Fruit fly (Drosophila melanogaster) whole organism, wandering third instar larva: ENCODE results near the gene CG5808.

Source experiments
- GATAd ChIP-seq: sonication (Bioruptor generic); optimal IDR thresholded peaks from 2 replicates; lab custom pipeline; 2016; ENCODE audit warnings: missing biosample characterization, missing genetic modification characterization
- OdsH ChIP-seq: fragments of 200-800 bp; sonication (Bioruptor generic); optimal IDR thresholded peaks from 2 replicates; lab custom pipeline; 2016; ENCODE audit warnings: missing biosample characterization, mild to moderate bottlenecking, missing genetic modification characterization
- br ChIP-seq: fragments of 200-800 bp; sonication (Bioruptor generic); optimal IDR thresholded peaks from 2 replicates; lab custom pipeline; 2016; ENCODE audit warnings: missing biosample characterization, missing genetic modification characterization
- lola ChIP-seq: fragments of >200 bp; optimal IDR thresholded peaks from 2 replicates; lab custom pipeline; 2017; ENCODE audit warnings: missing biosample characterization, missing genetic modification characterization
- pan ChIP-seq: fragments of >200 bp; optimal IDR thresholded peaks from 2 replicates; lab custom pipeline; 2017
- psq ChIP-seq: fragments of 200-800 bp; sonication (Bioruptor generic); optimal IDR thresholded peaks from 3 replicates; lab custom pipeline; 2017; ENCODE audit warnings: missing biosample characterization, mild to moderate bottlenecking, missing genetic modification characterization, moderate library complexity
- rgr ChIP-seq: fragments of 200-800 bp; sonication (Bioruptor generic); optimal IDR thresholded peaks from 3 replicates; lab custom pipeline; 2016; ENCODE audit warnings: missing biosample characterization, mild to moderate bottlenecking, missing genetic modification characterization
- sage ChIP-seq: fragments of 200-800 bp; sonication (Bioruptor generic); optimal IDR thresholded peaks from 2 replicates; lab custom pipeline; 2016; ENCODE audit warnings: missing biosample characterization, mild to moderate bottlenecking, missing genetic modification characterization
- sv ChIP-seq: fragments of 200-800 bp; sonication (Bioruptor generic); optimal IDR thresholded peaks from 3 replicates; lab custom pipeline; 2016; ENCODE audit warnings: missing biosample characterization, missing genetic modification characterization
- usp ChIP-seq: fragments of >200 bp; optimal IDR thresholded peaks from 2 replicates; lab custom pipeline; 2017; ENCODE audit warnings: missing biosample characterization, missing genetic modification characterization

- peak; percentile 78 for TF ChIP-seq GATAd (GFP tag; lab: Kevin White, UChicago)
- TF ChIP-seq pan (lab: Kevin White, UChicago) = no peak
- TF ChIP-seq psq = peak; percentile 85
- TF ChIP-seq OdsH (GFP tag; lab: Kevin White, UChicago) = peak; percentile 94
- TF ChIP-seq sage (GFP tag; lab: Kevin White, UChicago) = peak; percentile 58
- TF ChIP-seq br (GFP tag; lab: Kevin White, UChicago) = peak; percentile 94
- peak; percentile 88 for TF ChIP-seq sv (GFP tag; lab: Kevin White, UChicago)
- no peak for TF ChIP-seq usp (GFP tag; lab: Kevin White, UChicago)
- TF ChIP-seq rgr (GFP tag; lab: Kevin White, UChicago) = peak; percentile 96
- TF ChIP-seq lola (GFP tag; lab: Kevin White, UChicago) = no peak
Observed at dm6 chr3R:24810844-24811625, 5.8 kb downstream of the CG5808 start.
